Fruit fly (Drosophila melanogaster) whole organism, larva: ENCODE data around the gene CG7914.

Experiments used
- noc ChIP-seq: fragments of 200-800 bp; sonication (Bioruptor generic); optimal IDR thresholded peaks from 3 replicates; lab custom pipeline; 2019; ENCODE audit warnings: missing biosample characterization, mild to moderate bottlenecking, missing genetic modification characterization, moderate library complexity

The CG7914 gene

DNA sequence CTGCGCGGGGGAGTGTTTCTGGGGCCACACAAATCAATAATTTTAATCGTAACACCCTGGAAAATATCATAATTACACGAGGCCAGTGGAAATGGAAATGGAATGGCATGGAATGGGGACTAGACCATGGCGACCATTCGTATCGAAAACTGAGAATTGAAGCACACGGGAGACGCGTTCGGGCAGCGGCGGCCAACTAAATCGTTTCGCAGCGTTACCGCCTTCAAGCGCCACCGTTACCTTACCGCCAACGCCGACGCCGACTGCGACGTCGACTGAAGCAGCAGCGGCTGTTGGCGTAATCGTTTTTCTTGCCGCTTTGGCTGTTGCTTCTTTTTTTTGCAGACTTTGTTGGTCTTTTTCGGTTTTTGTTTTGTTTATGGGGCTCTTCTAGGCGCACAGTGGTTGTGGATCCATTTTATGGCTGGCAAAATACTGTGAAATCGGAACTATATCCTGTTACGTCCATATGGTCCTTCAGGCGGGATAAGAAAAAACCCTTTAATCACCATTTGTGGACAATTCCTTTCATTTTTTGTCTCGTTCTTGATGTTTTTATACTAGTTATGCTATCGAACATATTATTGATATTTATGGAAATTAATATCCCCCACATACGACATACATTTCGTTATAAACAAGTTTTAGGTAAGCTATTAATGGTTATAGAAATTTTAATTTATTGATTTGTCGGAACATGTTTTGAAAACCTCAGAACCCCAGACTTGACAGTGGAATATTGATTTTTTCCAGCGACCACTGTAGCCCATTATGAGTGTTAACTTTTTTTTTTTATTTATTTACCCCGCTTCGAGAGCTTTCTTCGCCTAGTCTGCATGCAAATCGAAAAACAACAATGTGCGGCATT lies 27.9 kb downstream of the CG7914 start:
- no peak for TF ChIP-seq noc (tag; lab: Kevin White, UChicago)

DNA sequence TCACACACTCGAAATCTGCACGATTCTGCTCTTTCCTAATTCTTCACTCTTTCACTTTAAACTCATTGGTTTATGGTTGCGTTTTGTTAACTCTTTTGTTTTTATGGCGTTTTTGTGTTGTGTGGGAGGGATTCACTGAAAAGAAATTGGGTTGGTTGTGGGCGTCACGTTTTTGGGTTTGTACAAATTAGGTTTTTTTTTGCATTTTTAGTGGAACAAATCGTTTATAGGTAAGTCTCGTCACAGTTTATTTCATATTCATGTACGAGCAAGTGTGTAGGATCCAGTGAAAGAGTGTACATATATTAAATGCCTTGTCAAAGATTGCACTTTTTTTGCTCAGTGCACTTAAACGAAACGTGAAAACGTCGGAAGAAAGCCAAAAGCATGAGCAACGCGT lies 28.5 kb downstream of the CG7914 start:
- TF ChIP-seq noc (tag; lab: Kevin White, UChicago), result peak; percentile 64

DNA sequence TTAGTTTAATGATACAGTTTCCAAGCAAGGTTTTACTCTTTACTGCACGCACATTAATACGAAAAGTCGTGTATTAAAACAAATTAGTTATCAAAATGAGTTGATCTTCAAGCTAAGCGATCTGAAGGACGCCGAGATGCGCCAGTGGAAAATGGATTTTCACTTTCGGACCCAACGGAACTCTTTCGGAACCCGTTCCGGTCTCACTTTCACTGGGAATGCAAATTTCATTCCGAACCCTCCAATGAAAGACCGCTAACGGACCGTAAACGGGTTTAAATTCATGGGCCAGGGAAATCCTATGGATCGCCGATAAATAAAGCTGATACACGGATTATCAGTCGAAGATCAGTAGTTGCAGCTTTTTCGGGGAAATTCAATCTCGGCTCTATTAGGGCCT lies 29.8 kb downstream of the CG7914 start:
- TF ChIP-seq noc (tag; lab: Kevin White, UChicago), result no peak

DNA sequence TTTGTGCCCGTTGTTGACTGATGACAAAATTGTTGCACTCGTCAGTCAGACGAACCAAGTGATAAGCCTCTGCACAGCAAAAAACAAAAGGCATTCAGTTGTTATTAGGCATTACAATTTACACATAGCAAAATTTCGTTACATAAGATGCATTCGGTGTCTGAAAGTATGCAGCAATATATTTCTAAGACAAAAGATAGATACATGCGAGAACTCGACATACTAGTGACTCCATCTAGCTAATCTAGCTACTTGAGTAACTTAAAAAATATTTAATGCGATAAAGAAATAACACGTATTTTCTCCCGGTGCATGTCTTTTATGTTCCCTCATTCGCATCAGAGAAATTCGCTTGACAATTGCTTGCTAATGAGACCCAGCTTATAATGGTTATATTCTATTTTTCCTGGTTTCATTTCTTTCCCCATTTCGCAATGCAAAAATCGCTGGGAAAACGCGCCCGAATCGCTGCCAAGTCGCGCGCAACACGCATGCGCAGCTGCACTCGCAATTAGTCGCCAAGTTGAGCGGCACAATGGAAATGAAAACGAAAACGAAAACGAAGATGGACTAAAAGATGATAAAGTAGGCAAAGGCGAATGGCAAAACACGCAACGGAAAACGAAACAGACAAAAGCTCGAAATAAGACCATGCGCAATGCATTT lies 30.9 kb downstream of the CG7914 start:
- TF ChIP-seq noc (tag; lab: Kevin White, UChicago), result no peak

DNA sequence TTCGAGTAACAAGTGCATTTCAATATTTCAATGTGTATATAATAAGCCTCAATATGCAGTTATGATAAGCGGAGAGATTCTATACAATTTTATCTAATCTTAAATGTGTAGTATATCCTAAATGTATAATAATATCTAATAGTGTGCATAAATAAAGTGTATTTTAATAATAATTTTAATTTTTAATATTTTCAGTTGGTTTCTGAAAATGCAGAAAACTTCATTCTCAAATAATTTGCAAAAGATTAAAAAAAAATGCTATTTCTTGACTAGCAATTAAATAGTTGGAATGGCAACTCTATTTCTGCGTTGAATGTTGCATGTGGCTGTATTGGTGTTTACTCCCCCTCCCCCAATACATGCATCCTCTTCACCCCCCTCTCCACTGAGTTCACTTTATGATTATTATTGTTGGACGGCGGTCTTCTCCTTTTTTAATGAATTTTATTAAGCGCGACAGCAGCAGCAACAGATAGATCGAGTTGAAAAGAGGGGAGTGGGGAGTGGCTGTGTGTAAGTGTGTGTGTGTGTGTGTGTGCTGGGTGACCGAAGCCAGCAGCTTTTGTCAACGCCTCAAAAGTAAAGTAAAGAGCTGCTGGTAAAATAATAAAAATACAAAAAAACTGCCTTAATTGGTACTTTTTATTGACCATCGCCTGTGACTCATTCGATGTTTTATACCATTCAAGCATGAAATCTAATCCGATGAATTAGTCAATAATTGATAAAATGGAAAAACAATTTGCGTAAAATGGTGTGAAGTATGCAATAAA lies 32.4 kb downstream of the CG7914 start:
- no peak for TF ChIP-seq noc (tag; lab: Kevin White, UChicago)

DNA sequence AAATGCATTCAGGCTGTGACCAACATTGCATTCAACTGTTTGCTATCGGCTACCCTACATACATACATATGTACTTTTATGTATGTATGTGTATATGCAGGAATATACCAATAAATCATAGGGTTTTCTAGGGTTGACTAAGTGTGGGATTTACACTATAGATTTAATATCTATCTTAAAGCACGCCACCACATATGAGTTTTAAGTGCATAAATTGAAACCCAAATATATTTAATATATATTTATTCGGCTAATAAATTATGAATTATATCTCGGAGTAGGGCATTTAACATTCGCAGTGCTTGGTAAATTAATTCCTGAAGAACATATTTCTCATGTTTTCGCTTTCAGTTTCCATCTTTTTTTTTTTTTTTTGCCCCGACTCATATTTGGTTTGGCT lies 33.3 kb downstream of the CG7914 start:
- no peak for TF ChIP-seq noc (tag; lab: Kevin White, UChicago)

DNA sequence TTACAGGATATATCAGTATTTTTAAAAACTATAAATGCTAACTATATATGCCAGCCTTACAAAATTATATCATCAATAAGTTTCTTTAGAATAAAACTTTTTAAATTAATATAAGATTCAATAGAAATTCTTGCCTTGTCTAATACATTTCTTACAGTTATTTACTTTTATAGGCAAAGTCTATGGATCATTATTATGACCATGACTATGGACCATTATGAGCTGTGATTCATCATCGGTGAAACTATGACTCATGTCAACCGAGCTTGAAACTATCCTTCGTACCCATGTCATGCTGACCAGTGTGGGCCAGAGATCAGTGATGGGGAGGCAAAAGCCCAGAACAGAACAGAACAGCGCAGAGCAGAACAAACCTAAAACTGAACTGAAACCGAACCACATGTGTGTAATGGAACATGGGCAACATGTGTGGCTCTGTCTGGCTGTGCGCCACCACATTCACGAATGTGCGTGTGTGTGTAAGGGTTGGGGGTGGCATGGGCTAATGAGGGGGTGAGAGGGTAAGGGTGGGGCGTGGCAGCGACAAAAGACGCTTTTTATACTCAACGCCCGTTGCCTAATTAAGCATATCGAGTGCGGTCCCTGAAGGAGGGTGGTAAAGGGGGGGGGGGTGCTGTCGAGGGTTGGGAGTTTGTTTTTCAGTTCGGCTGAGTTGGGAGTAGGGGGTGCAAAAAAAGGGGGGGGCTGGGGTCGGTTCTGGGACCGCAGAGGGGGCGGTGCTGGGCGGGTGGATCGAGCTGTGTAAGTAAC lies 34.5 kb downstream of the CG7914 start:
- no peak for TF ChIP-seq noc (tag; lab: Kevin White, UChicago)

DNA sequence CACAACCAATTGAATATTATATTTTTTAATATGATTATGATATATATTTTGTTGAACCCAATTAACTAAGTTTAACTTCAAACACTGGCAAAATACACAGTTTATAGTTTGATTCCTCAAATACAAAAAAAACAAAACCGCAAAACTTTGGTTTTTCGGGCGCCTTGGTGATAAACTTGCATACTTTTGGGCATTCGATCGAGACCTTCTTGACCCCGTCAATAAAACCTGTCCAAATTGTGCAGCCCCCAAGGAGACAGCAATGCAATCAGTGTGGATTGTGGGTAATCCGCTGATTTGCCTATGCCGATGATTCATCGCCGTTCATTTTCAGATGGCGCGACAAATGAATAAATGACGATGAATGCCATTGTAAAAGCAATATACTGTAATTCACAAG lies 35.8 kb downstream of the CG7914 start:
- TF ChIP-seq noc (tag; lab: Kevin White, UChicago), result no peak

DNA sequence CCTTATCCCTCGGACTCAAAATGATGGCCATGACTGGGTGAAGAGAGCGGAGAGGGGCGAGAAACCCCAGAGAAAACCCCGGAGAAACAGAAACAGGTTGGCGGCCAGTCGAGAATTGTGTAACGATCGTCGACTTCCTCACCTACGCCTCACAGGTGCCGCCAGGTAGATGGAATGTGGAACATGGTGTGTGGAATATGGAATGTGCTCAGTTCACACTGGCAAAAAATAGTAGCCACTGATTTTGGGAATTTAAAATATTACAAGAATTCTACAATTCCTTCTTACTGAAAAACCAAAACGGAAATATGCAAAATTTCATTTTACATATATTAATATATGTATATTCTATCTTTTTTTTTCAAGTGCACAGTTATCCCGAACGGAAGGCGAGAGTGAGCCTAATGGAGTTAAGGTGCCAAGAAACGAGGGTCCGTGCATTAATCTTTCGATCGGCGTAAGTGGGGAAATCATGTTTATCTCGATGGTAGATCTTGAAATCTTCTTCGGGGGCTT lies 37.3 kb downstream of the CG7914 start:
- TF ChIP-seq noc (tag; lab: Kevin White, UChicago), result peak; percentile 54

DNA sequence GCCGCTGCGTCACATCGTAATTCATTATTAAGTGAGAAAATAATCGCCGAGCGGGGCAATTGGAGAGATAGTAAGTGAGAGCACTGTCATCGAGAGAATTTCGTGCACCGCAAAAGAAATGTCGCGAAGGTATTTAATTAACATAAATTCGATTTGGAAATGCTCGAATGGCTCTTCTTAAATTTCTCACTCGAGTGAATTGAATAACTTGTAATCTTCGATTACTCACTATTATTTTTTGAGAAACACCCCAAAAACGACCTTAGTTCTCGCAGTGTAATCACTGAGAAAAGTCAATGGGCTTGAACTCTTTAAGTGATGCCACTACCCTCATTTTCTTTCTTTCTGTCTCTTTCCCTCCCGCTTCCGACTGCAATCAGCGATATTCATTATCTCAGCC lies 38.2 kb downstream of the CG7914 start:
- peak; percentile 41 for TF ChIP-seq noc (tag; lab: Kevin White, UChicago)

DNA sequence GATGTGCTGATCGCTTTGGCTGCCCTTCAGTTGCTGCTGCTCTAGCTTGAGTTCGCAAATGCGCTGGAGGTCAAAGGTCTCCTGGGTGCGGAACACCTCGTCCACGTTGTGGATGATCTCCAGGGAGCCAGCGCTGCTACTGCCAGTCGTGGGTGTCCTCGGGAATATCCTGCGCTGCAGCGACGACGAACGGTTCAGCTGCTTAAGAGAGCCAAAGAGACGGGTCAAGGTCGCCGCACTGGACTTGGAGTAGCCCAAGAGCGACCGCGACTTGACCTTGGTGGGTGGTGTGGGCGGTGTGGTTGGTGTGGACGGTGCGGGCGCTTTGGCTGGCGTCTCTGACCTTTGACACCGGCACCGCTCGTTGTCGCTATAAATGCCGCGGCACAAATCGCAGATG lies 39.0 kb downstream of the CG7914 start:
- TF ChIP-seq noc (tag; lab: Kevin White, UChicago), result no peak

DNA sequence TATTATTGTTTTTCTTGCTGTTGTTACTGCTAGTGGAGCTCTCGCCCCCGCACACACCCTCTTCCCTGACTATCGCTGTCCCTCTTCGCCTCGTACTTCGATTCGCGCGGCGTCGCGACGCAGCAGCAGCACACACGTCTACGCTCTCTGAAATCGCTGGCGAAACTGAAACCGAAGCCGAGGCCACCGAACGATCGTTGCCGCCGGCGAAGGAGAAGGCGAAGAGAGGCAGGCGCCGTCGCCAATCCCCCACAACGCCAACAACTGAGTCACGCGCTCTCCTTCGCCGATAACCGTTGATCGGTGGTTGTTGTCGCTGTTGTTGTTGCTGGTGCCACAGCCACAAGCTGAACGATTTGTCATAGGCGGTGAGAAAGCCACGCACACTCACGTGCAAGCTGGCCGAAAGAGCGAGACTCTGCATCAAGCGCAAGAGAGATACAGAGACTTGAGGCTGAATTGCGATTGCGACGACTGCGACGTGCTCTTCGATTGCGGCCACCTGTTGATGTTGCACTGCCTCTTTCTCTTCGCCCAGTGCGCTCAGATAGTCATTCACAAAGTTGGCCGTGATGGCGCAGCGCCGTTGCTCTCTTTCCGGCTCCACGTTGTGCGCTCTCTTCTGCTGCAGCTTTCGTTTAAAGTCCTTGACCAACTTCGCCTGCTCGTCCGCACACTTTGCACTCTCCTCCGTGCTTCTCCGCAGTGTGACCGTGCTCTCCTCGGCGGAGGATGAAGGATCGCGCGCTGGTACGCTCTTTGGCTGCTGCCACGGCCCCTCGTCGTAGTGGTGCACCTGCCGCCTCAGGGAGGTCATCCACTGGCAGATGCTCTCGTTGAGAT lies 39.7 kb downstream of the CG7914 start:
- peak; percentile 65 for TF ChIP-seq noc (tag; lab: Kevin White, UChicago)

DNA sequence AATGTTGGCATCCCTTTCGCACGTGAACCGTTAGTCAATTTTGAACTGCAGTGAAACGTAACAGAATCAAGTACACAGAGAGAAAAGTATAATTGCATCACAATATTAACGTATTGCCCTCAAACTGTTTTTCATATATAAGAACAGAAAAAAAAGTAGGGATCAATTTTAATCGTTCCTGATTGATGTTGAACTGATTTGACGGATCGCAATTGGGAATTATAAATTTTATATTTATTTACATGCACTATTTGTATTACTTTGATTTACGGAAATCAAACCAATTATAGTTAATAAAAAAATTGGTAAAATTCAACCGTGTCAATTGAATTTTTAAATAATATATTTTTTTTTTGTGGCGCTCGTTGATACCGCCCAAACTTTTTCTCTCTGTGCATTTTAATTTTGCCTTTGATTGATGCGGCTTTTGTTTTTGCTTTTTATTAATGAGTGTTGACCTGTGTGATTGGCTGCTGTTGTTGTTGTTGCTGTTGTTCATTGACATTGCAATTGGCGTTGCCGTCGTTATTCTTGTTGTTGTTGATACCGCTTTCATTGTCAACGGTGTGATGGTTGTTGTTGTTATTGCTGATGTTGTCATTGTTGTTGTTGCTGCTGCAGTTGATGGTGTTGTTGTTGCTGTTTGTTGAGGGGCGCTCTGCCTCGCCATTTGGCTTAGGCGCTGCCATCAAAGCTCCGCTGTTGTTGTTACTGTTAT lies 40.5 kb downstream of the CG7914 start:
- TF ChIP-seq noc (tag; lab: Kevin White, UChicago), result peak; percentile 23

DNA sequence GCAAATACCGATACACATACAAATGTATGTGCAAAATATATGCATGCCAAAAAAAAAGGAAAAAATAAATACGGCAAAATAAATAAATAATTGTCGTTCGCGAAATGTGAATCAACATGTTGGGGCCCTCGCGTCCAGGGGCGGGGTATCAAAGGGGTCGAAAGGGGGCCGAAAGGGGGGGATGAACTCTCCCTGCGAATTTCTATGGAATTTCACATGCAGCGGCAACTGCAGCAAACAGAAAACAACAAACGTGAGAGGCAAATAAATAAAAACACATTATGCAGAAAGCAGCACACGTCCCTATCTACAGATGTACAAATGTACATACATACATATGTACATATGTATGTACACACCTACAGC lies 43.8 kb downstream of the CG7914 start:
- TF ChIP-seq noc (tag; lab: Kevin White, UChicago), result no peak
